Worm (Caenorhabditis elegans) whole organism, L2 larva: Measurements from ENCODE around the gene sup-10.
A peak's percentile ranks its signal among the peaks of the same experiment; 100 is the strongest.
"Not testable (repeated sequence)": the region's sequence is repeated elsewhere in the genome, so short reads cannot be mapped to it uniquely, and the experiment has no call there.

ENCODE experiments used
- C34F6.9 ChIP-seq: fragments of 150-350 bp; optimal IDR thresholded peaks from 2 replicates; lab custom pipeline; 2014; ENCODE audit warnings: missing biosample characterization, missing genetic modification characterization
- F13H6.1 ChIP-seq: sonication (generic microtip); optimal IDR thresholded peaks from 2 replicates; lab custom pipeline; 2016; ENCODE audit warnings: missing genetic modification characterization, missing compliant biosample characterization
- R02D3.7 ChIP-seq: fragments of 150-350 bp; optimal IDR thresholded peaks from 2 replicates; lab custom pipeline; 2014; ENCODE audit warnings: missing biosample characterization, missing genetic modification characterization
- Y55F3AM.14 ChIP-seq: fragments of 200-800 bp; sonication (Bioruptor generic); optimal IDR thresholded peaks from 2 replicates; lab custom pipeline; 2018; ENCODE audit warnings: mild to moderate bottlenecking, missing genetic modification characterization, missing compliant biosample characterization
- ZK546.5 ChIP-seq: sonication (generic microtip); optimal IDR thresholded peaks from 2 replicates; lab custom pipeline; 2017; ENCODE audit warnings: missing biosample characterization, missing genetic modification characterization
- aly-2 ChIP-seq: fragments of 150-350 bp; optimal IDR thresholded peaks from 2 replicates; lab custom pipeline; 2014; ENCODE audit warnings: missing biosample characterization, missing genetic modification characterization
- ama-1 ChIP-seq: fragments of 150-350 bp; optimal IDR thresholded peaks from 2 replicates; lab custom pipeline; 2018; ENCODE audit warnings: inconsistent platforms
- blmp-1 ChIP-seq: sonication (generic microtip); optimal IDR thresholded peaks from 2 replicates; lab custom pipeline; 2017; ENCODE audit warnings: missing genetic modification characterization, mild to moderate bottlenecking, missing compliant biosample characterization, antibody characterized with exemption, moderate library complexity; ENCODE audit not compliant: insufficient read depth
- ceh-16 ChIP-seq: fragments of 150-350 bp; optimal IDR thresholded peaks from 2 replicates; lab custom pipeline; 2014; ENCODE audit warnings: missing biosample characterization, missing genetic modification characterization
- ceh-82 ChIP-seq: fragments of 150-350 bp; optimal IDR thresholded peaks from 2 replicates; lab custom pipeline; 2014; ENCODE audit warnings: missing biosample characterization, missing genetic modification characterization
- crh-2 ChIP-seq: sonication (generic microtip); optimal IDR thresholded peaks from 2 replicates; lab custom pipeline; 2017; ENCODE audit warnings: missing biosample characterization, missing genetic modification characterization
- dmd-4 ChIP-seq: sonication (generic microtip); optimal IDR thresholded peaks from 2 replicates; lab custom pipeline; 2017; ENCODE audit warnings: missing biosample characterization, missing genetic modification characterization
- elt-1 ChIP-seq: fragments of 150-350 bp; optimal IDR thresholded peaks from 2 replicates; lab custom pipeline; 2014; ENCODE audit warnings: missing biosample characterization, missing genetic modification characterization
- elt-3 ChIP-seq: sonication (generic microtip); optimal IDR thresholded peaks from 2 replicates; lab custom pipeline; 2017; ENCODE audit warnings: missing biosample characterization, missing genetic modification characterization
- fos-1 ChIP-seq: fragments of 150-350 bp; optimal IDR thresholded peaks from 2 replicates; lab custom pipeline; 2014; ENCODE audit warnings: missing biosample characterization, missing genetic modification characterization
- gmeb-1 ChIP-seq: fragments of 150-350 bp; optimal IDR thresholded peaks from 2 replicates; lab custom pipeline; 2014; ENCODE audit warnings: missing biosample characterization, missing genetic modification characterization
- lin-11 ChIP-seq: fragments of 150-350 bp; sonication (generic microtip); optimal IDR thresholded peaks from 2 replicates; lab custom pipeline; 2014; ENCODE audit warnings: missing biosample characterization, missing genetic modification characterization, inconsistent platforms, mixed read lengths
- lin-13 ChIP-seq: fragments of 150-350 bp; optimal IDR thresholded peaks from 2 replicates; lab custom pipeline; 2014; ENCODE audit warnings: missing biosample characterization, missing genetic modification reagents, missing genetic modification characterization
- lsy-2 ChIP-seq, 2 experiments: fragments of 150-350 bp in 1 of 2; sonication (generic microtip) in 1 of 2; optimal IDR thresholded peaks; 2 replicates each; lab custom pipeline; 2014 to 2017; ENCODE audit warnings: missing biosample characterization in 2 of 2, missing genetic modification characterization in 2 of 2
- mab-5 ChIP-seq: fragments of 150-350 bp; optimal IDR thresholded peaks from 2 replicates; lab custom pipeline; 2014; ENCODE audit warnings: missing biosample characterization, missing genetic modification characterization
- nhr-10 ChIP-seq: sonication (generic microtip); optimal IDR thresholded peaks from 2 replicates; lab custom pipeline; 2017; ENCODE audit warnings: missing biosample characterization, missing genetic modification characterization
- nhr-11 ChIP-seq: fragments of 150-350 bp; optimal IDR thresholded peaks from 2 replicates; lab custom pipeline; 2014; ENCODE audit warnings: missing biosample characterization, missing genetic modification characterization
- nhr-12 ChIP-seq: fragments of 150-350 bp; optimal IDR thresholded peaks from 2 replicates; lab custom pipeline; 2014; ENCODE audit warnings: missing biosample characterization, missing genetic modification characterization
- nhr-129 ChIP-seq: fragments of 150-350 bp; optimal IDR thresholded peaks from 2 replicates; lab custom pipeline; 2014; ENCODE audit warnings: missing biosample characterization, missing genetic modification characterization
- nhr-21 ChIP-seq: fragments of 150-350 bp; optimal IDR thresholded peaks from 2 replicates; lab custom pipeline; 2014; ENCODE audit warnings: missing biosample characterization, missing genetic modification characterization
- nhr-23 ChIP-seq: fragments of 150-350 bp; optimal IDR thresholded peaks from 2 replicates; lab custom pipeline; 2014; ENCODE audit warnings: missing biosample characterization, missing genetic modification reagents, missing genetic modification characterization
- nhr-237 ChIP-seq: fragments of 150-350 bp; optimal IDR thresholded peaks from 2 replicates; lab custom pipeline; 2014; ENCODE audit warnings: missing biosample characterization, missing genetic modification characterization
- nhr-25 ChIP-seq: fragments of 150-350 bp; sonication (generic microtip); optimal IDR thresholded peaks from 3 replicates; lab custom pipeline; 2014; ENCODE audit warnings: missing biosample characterization, missing genetic modification characterization
- nhr-6 ChIP-seq: fragments of 150-350 bp; optimal IDR thresholded peaks from 2 replicates; lab custom pipeline; 2014; ENCODE audit warnings: missing biosample characterization, missing genetic modification characterization
- nhr-77 ChIP-seq: fragments of 150-350 bp; optimal IDR thresholded peaks from 2 replicates; lab custom pipeline; 2014; ENCODE audit warnings: missing biosample characterization, missing genetic modification characterization
- peb-1 ChIP-seq: fragments of 150-350 bp; optimal IDR thresholded peaks from 2 replicates; lab custom pipeline; 2014; ENCODE audit warnings: missing biosample characterization, missing genetic modification characterization
- sem-4 ChIP-seq: fragments of 150-350 bp; optimal IDR thresholded peaks from 2 replicates; lab custom pipeline; 2014; ENCODE audit warnings: missing biosample characterization, missing genetic modification reagents, missing genetic modification characterization
- skn-1 ChIP-seq: sonication (generic microtip); optimal IDR thresholded peaks from 2 replicates; lab custom pipeline; 2017; ENCODE audit warnings: missing biosample characterization, missing genetic modification characterization
- sma-3 ChIP-seq: sonication (generic microtip); optimal IDR thresholded peaks from 2 replicates; lab custom pipeline; 2016; ENCODE audit warnings: missing genetic modification reagents, missing genetic modification characterization, missing compliant biosample characterization
- sma-9 ChIP-seq, 2 experiments: fragments of 150-350 bp in 1 of 2; sonication (generic microtip) in 1 of 2; optimal IDR thresholded peaks; 2 replicates each; lab custom pipeline; 2014 to 2016; ENCODE audit warnings: missing genetic modification characterization in 2 of 2, mild to moderate bottlenecking in 1 of 2, missing biosample characterization in 1 of 2, missing compliant biosample characterization in 1 of 2, missing genetic modification reagents in 1 of 2, moderate library complexity in 1 of 2
- snpc-4 ChIP-seq: fragments of 150-350 bp; optimal IDR thresholded peaks from 2 replicates; lab custom pipeline; 2014; ENCODE audit warnings: missing biosample characterization, missing genetic modification characterization
- unc-39 ChIP-seq: fragments of 150-350 bp; optimal IDR thresholded peaks from 2 replicates; lab custom pipeline; 2014; ENCODE audit warnings: missing biosample characterization, missing genetic modification characterization
- unc-55 ChIP-seq: fragments of 150-350 bp; sonication (generic microtip); optimal IDR thresholded peaks from 3 replicates; lab custom pipeline; 2014; ENCODE audit warnings: missing biosample characterization, missing genetic modification reagents, missing genetic modification characterization
- unc-62 ChIP-seq: fragments of 150-350 bp; optimal IDR thresholded peaks from 2 replicates; lab custom pipeline; 2014; ENCODE audit warnings: missing biosample characterization, missing genetic modification reagents, missing genetic modification characterization
- zag-1 ChIP-seq: fragments of 150-350 bp; optimal IDR thresholded peaks from 2 replicates; lab custom pipeline; 2014; ENCODE audit warnings: missing biosample characterization, missing genetic modification characterization
- ztf-1 ChIP-seq: fragments of 200-800 bp; sonication (Bioruptor generic); conservative IDR thresholded peaks from 2 replicates; pipeline ENCODE4 v1.3.6; 2022; ENCODE audit warnings: missing genetic modification characterization, missing compliant biosample characterization
- ztf-11 ChIP-seq: sonication (generic microtip); optimal IDR thresholded peaks from 2 replicates; lab custom pipeline; 2017; ENCODE audit warnings: missing biosample characterization, missing genetic modification characterization
- ztf-4 ChIP-seq: fragments of 150-350 bp; optimal IDR thresholded peaks from 2 replicates; lab custom pipeline; 2014; ENCODE audit warnings: missing biosample characterization, missing genetic modification characterization

sup-10 gene

DNA sequence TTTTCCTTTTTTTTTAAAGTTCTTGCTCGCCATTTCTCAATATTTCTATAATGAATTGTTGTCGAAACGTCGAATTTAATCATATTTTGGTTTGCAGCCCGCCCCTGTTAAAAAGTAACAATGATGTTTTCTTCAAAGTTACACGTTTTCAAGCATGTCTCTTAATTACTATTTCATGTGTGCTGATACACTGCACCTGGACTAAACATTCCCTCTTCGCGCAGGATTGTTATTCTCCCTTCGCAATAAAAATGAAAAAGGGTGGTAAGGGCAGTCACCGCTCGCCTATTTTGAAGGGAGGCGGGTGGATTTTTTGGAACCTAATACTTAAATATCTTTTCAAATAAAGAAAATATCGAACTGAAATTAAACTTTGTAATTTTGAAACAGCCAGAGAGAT lies 17.4 kb downstream of the sup-10 start:
- TF ChIP-seq lsy-2 (tag; optimal IDR thresholded peaks at IDR 0.05; lab: Kevin White, UChicago) (peak in 1 of 2 experiments; percentile 35), Y55F3AM.14 (GFP tag; lab: Kevin White, UChicago) (no peak), fos-1 (tag; lab: Kevin White, UChicago) (peak; percentile 50), gmeb-1 (tag; lab: Kevin White, UChicago) (no peak), nhr-77 (tag; lab: Kevin White, UChicago) (peak; percentile 1), nhr-11 (no peak), dmd-4 (tag; lab: Kevin White, UChicago) (no peak), sma-9 (GFP tag; optimal IDR thresholded peaks at IDR 0.05; lab: Kevin White, UChicago) (peak; percentile 22), sma-9 (tag; optimal IDR thresholded peaks at IDR 0.05; lab: Kevin White, UChicago) (no peak), peb-1 (tag; lab: Kevin White, UChicago) (no peak), nhr-21 (tag; lab: Kevin White, UChicago) (peak; percentile 40), snpc-4 (no peak), nhr-23 (tag; lab: Kevin White, UChicago) (no peak), sma-3 (GFP tag; lab: Kevin White, UChicago) (peak; percentile 54), sem-4 (tag; lab: Kevin White, UChicago) (no peak), unc-39 (tag; lab: Kevin White, UChicago) (no peak), ceh-82 (tag; lab: Kevin White, UChicago) (no peak), lin-13 (GFP tag; lab: Kevin White, UChicago) (no peak), unc-55 (GFP tag; lab: Kevin White, UChicago) (peak; percentile 53), unc-62 (GFP tag; lab: Kevin White, UChicago) (no peak), C34F6.9 (tag; lab: Kevin White, UChicago) (no peak), F13H6.1 (tag; lab: Kevin White, UChicago) (peak; percentile 33), nhr-6 (tag; lab: Kevin White, UChicago) (peak; percentile 9), elt-1 (tag; lab: Kevin White, UChicago) (no peak), nhr-129 (peak; percentile 42), ztf-11 (tag; lab: Kevin White, UChicago) (no peak), ama-1 (no peak), skn-1 (tag; lab: Kevin White, UChicago) (no peak), lin-11 (tag; lab: Kevin White, UChicago) (no peak), ztf-4 (tag; lab: Kevin White, UChicago) (no peak), nhr-12 (tag; lab: Kevin White, UChicago) (no peak), crh-2 (tag; lab: Kevin White, UChicago) (peak; percentile 16), nhr-10 (tag; lab: Kevin White, UChicago) (no peak), ztf-1 (no peak), ZK546.5 (tag; lab: Kevin White, UChicago) (no peak), blmp-1 (tag; lab: Kevin White, UChicago) (no peak), nhr-25 (tag; lab: Kevin White, UChicago) (peak; percentile 24), R02D3.7 (no peak), zag-1 (tag; lab: Kevin White, UChicago) (no peak), mab-5 (tag; lab: Kevin White, UChicago) (no peak), elt-3 (tag; lab: Kevin White, UChicago) (no peak), ceh-16 (tag; lab: Kevin White, UChicago) (no peak), aly-2 (tag; lab: Kevin White, UChicago) (no peak)

DNA sequence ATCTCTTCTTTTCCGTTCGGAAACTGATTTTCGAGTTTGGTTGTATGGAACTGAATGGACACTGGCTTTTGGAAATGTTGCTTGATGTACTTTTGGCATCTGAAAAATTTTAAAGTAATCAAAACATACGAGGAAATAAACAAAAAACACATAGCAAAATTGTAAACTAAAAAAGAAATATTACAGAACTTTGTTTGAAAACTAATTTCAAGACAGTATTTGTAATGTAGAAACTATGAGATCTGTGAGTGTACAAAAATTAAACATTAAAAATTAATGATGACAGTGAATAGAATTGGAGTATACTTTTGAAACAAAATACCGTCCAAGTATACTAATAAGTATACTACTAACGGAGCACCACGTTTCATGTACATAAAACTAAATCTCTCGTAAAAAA lies 20.4 kb downstream of the sup-10 start, which contains the start of gene hlh-29:
Gene hlh-29, minus strand, starts transcription at position 101 of the 400 bp plus-strand sequence.
- not testable (repeated sequence) for TF ChIP-seq nhr-77, nhr-237, sem-4 (tag; lab: Kevin White, UChicago)
